Worm (Caenorhabditis elegans) whole organism, L2 larva: ENCODE measurements around the gene pkn-1.
A peak's percentile ranks its signal among the peaks of the same experiment; 100 is the strongest.

Experiments
- C34F6.9 ChIP-seq: fragments of 150-350 bp; optimal IDR thresholded peaks from 2 replicates; lab custom pipeline; 2014; ENCODE audit warnings: missing biosample characterization, missing genetic modification characterization
- F13H6.1 ChIP-seq: sonication (generic microtip); optimal IDR thresholded peaks from 2 replicates; lab custom pipeline; 2016; ENCODE audit warnings: missing genetic modification characterization, missing compliant biosample characterization
- Y55F3AM.14 ChIP-seq: fragments of 200-800 bp; sonication (Bioruptor generic); optimal IDR thresholded peaks from 2 replicates; lab custom pipeline; 2018; ENCODE audit warnings: mild to moderate bottlenecking, missing genetic modification characterization, missing compliant biosample characterization
- ZK546.5 ChIP-seq: sonication (generic microtip); optimal IDR thresholded peaks from 2 replicates; lab custom pipeline; 2017; ENCODE audit warnings: missing biosample characterization, missing genetic modification characterization
- aly-2 ChIP-seq: fragments of 150-350 bp; optimal IDR thresholded peaks from 2 replicates; lab custom pipeline; 2014; ENCODE audit warnings: missing biosample characterization, missing genetic modification characterization
- blmp-1 ChIP-seq: sonication (generic microtip); optimal IDR thresholded peaks from 2 replicates; lab custom pipeline; 2017; ENCODE audit warnings: missing genetic modification characterization, mild to moderate bottlenecking, missing compliant biosample characterization, antibody characterized with exemption, moderate library complexity; ENCODE audit not compliant: insufficient read depth
- ceh-16 ChIP-seq: fragments of 150-350 bp; optimal IDR thresholded peaks from 2 replicates; lab custom pipeline; 2014; ENCODE audit warnings: missing biosample characterization, missing genetic modification characterization
- ceh-82 ChIP-seq: fragments of 150-350 bp; optimal IDR thresholded peaks from 2 replicates; lab custom pipeline; 2014; ENCODE audit warnings: missing biosample characterization, missing genetic modification characterization
- crh-2 ChIP-seq: sonication (generic microtip); optimal IDR thresholded peaks from 2 replicates; lab custom pipeline; 2017; ENCODE audit warnings: missing biosample characterization, missing genetic modification characterization
- egl-27 ChIP-seq: sonication (generic microtip); optimal IDR thresholded peaks from 3 replicates; lab custom pipeline; 2017; ENCODE audit warnings: missing biosample characterization, missing genetic modification reagents, missing genetic modification characterization
- elt-1 ChIP-seq: fragments of 150-350 bp; optimal IDR thresholded peaks from 2 replicates; lab custom pipeline; 2014; ENCODE audit warnings: missing biosample characterization, missing genetic modification characterization
- elt-3 ChIP-seq: sonication (generic microtip); optimal IDR thresholded peaks from 2 replicates; lab custom pipeline; 2017; ENCODE audit warnings: missing biosample characterization, missing genetic modification characterization
- fos-1 ChIP-seq: fragments of 150-350 bp; optimal IDR thresholded peaks from 2 replicates; lab custom pipeline; 2014; ENCODE audit warnings: missing biosample characterization, missing genetic modification characterization
- lin-39 ChIP-seq: fragments of 150-350 bp; optimal IDR thresholded peaks from 2 replicates; lab custom pipeline; 2014; ENCODE audit warnings: missing biosample characterization, missing genetic modification reagents, missing genetic modification characterization
- lsy-2 ChIP-seq, 2 experiments: fragments of 150-350 bp in 1 of 2; sonication (generic microtip) in 1 of 2; optimal IDR thresholded peaks; 2 replicates each; lab custom pipeline; 2014 to 2017; ENCODE audit warnings: missing biosample characterization in 2 of 2, missing genetic modification characterization in 2 of 2
- mab-5 ChIP-seq: fragments of 150-350 bp; optimal IDR thresholded peaks from 2 replicates; lab custom pipeline; 2014; ENCODE audit warnings: missing biosample characterization, missing genetic modification characterization
- mdl-1 ChIP-seq, 2 experiments: fragments of 150-350 bp in 1 of 2; sonication (generic microtip) in 1 of 2; optimal IDR thresholded peaks; 2 replicates each; lab custom pipeline; 2017; ENCODE audit warnings: missing biosample characterization in 2 of 2, missing genetic modification characterization in 2 of 2
- nhr-10 ChIP-seq: sonication (generic microtip); optimal IDR thresholded peaks from 2 replicates; lab custom pipeline; 2017; ENCODE audit warnings: missing biosample characterization, missing genetic modification characterization
- nhr-11 ChIP-seq: fragments of 150-350 bp; optimal IDR thresholded peaks from 2 replicates; lab custom pipeline; 2014; ENCODE audit warnings: missing biosample characterization, missing genetic modification characterization
- nhr-129 ChIP-seq: fragments of 150-350 bp; optimal IDR thresholded peaks from 2 replicates; lab custom pipeline; 2014; ENCODE audit warnings: missing biosample characterization, missing genetic modification characterization
- nhr-23 ChIP-seq: fragments of 150-350 bp; optimal IDR thresholded peaks from 2 replicates; lab custom pipeline; 2014; ENCODE audit warnings: missing biosample characterization, missing genetic modification reagents, missing genetic modification characterization
- nhr-25 ChIP-seq: fragments of 150-350 bp; sonication (generic microtip); optimal IDR thresholded peaks from 3 replicates; lab custom pipeline; 2014; ENCODE audit warnings: missing biosample characterization, missing genetic modification characterization
- nhr-6 ChIP-seq: fragments of 150-350 bp; optimal IDR thresholded peaks from 2 replicates; lab custom pipeline; 2014; ENCODE audit warnings: missing biosample characterization, missing genetic modification characterization
- peb-1 ChIP-seq: fragments of 150-350 bp; optimal IDR thresholded peaks from 2 replicates; lab custom pipeline; 2014; ENCODE audit warnings: missing biosample characterization, missing genetic modification characterization
- sem-4 ChIP-seq: fragments of 150-350 bp; optimal IDR thresholded peaks from 2 replicates; lab custom pipeline; 2014; ENCODE audit warnings: missing biosample characterization, missing genetic modification reagents, missing genetic modification characterization
- skn-1 ChIP-seq: sonication (generic microtip); optimal IDR thresholded peaks from 2 replicates; lab custom pipeline; 2017; ENCODE audit warnings: missing biosample characterization, missing genetic modification characterization
- sma-9 ChIP-seq, 2 experiments: fragments of 150-350 bp in 1 of 2; sonication (generic microtip) in 1 of 2; optimal IDR thresholded peaks; 2 replicates each; lab custom pipeline; 2014 to 2016; ENCODE audit warnings: missing genetic modification characterization in 2 of 2, mild to moderate bottlenecking in 1 of 2, missing biosample characterization in 1 of 2, missing compliant biosample characterization in 1 of 2, missing genetic modification reagents in 1 of 2, moderate library complexity in 1 of 2
- snpc-4 ChIP-seq: fragments of 150-350 bp; optimal IDR thresholded peaks from 2 replicates; lab custom pipeline; 2014; ENCODE audit warnings: missing biosample characterization, missing genetic modification characterization
- unc-39 ChIP-seq: fragments of 150-350 bp; optimal IDR thresholded peaks from 2 replicates; lab custom pipeline; 2014; ENCODE audit warnings: missing biosample characterization, missing genetic modification characterization
- unc-55 ChIP-seq: fragments of 150-350 bp; sonication (generic microtip); optimal IDR thresholded peaks from 3 replicates; lab custom pipeline; 2014; ENCODE audit warnings: missing biosample characterization, missing genetic modification reagents, missing genetic modification characterization
- unc-62 ChIP-seq: fragments of 150-350 bp; optimal IDR thresholded peaks from 2 replicates; lab custom pipeline; 2014; ENCODE audit warnings: missing biosample characterization, missing genetic modification reagents, missing genetic modification characterization
- zag-1 ChIP-seq: fragments of 150-350 bp; optimal IDR thresholded peaks from 2 replicates; lab custom pipeline; 2014; ENCODE audit warnings: missing biosample characterization, missing genetic modification characterization
- ztf-1 ChIP-seq: fragments of 200-800 bp; sonication (Bioruptor generic); conservative IDR thresholded peaks from 2 replicates; pipeline ENCODE4 v1.3.6; 2022; ENCODE audit warnings: missing genetic modification characterization, missing compliant biosample characterization
- ztf-11 ChIP-seq: sonication (generic microtip); optimal IDR thresholded peaks from 2 replicates; lab custom pipeline; 2017; ENCODE audit warnings: missing biosample characterization, missing genetic modification characterization
- ztf-4 ChIP-seq: fragments of 150-350 bp; optimal IDR thresholded peaks from 2 replicates; lab custom pipeline; 2014; ENCODE audit warnings: missing biosample characterization, missing genetic modification characterization

Gene pkn-1

DNA sequence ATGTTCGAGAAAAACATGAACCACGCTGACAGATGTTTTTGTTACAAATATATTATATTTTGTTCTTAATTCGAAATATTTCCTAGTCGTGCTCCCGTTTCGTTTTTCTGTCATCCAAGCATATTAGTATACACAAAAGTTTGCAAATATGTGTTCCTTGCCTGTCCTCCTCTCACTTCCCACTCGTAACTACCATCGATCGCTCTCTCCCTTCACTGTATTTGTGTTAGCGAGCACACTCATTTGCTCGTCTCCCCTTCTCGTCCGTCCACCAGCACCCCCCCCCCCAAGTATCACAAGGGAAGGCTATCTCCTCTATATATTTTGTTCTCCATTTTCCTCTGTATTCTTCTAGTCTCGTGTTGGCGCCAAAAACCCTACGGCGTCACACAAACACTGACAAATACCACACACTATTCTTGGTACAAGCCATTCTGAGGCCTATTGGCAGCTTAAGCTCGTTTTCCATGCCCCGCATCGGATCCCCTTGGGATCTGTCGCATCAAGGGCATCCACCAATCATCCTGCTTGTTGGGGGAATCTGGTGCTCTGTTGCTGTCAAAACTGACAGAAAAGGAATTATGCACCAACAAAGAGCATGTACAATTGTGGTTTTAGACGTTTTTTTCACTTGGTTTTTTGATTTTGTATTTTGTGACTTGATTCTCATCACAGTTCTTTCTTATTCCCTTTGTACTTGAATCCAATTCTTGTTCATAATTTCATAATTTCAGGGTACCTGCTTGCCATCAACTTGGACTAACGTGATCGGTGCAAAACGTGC is at the start of gene pkn-1:
Gene pkn-1, plus strand, starts transcription at position 734 of the 784 bp plus-strand sequence.
- peak; percentile 25 for TF ChIP-seq mab-5
- TF ChIP-seq Y55F3AM.14 (GFP tag; lab: Kevin White, UChicago): no peak
- TF ChIP-seq peb-1 (tag; lab: Kevin White, UChicago): no peak
- TF ChIP-seq, all 48 proteins: peak for 1

DNA sequence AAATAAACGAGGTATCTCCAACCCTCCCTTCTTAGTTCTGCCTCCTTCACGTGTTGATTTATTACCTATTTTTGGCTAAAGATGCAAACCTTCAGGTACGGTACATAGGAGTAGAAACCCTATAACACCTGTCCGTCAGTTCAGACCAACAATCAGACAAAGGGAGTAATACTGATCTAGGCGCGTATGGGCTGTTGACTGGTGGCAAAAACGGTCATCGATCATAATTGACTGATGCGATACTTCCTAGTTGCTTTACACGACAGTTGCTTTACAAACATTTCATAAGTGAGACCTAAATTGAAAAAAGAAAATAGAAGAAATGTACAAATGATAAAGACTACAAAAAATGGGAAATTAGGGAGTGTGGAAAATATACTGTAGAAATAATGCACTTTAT is 46.9 kb upstream of the pkn-1 start:
- TF ChIP-seq zag-1 (tag; lab: Kevin White, UChicago) (no peak), crh-2 (tag; lab: Kevin White, UChicago) (no peak), lin-39 (no peak), nhr-25 (tag; lab: Kevin White, UChicago) (peak; percentile 42), nhr-23 (tag; lab: Kevin White, UChicago) (no peak), snpc-4 (tag; lab: Kevin White, UChicago) (no peak), F13H6.1 (no peak), sma-9 (GFP tag; optimal IDR thresholded peaks at IDR 0.05; lab: Kevin White, UChicago) (no peak), sma-9 (tag; optimal IDR thresholded peaks at IDR 0.05; lab: Kevin White, UChicago) (no peak)

DNA sequence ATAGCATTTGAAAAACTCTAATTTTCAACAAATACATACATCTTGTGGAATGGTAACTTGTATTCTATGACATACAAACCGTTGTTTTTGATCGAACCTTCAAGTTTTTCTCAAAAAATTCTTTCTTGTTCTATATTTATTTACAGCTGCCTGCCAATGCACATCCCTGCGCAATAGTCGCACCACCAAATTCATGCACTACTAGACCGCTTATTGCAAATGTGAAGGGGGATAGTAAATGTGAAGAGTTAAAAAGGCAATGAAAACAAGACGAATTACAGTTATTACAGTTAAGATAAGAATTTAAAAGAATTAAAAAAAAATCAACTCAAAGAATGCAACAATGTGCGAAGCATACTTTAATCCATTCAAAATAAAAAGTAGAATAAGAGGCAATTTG is 43.2 kb upstream of the pkn-1 start:
- TF ChIP-seq ceh-16 (tag; lab: Kevin White, UChicago) (no peak), sem-4 (no peak), elt-1 (tag; lab: Kevin White, UChicago) (no peak), nhr-23 (tag; lab: Kevin White, UChicago) (no peak), ztf-11 (tag; lab: Kevin White, UChicago) (no peak)
- TF ChIP-seq, all 48 proteins: peak for 0

DNA sequence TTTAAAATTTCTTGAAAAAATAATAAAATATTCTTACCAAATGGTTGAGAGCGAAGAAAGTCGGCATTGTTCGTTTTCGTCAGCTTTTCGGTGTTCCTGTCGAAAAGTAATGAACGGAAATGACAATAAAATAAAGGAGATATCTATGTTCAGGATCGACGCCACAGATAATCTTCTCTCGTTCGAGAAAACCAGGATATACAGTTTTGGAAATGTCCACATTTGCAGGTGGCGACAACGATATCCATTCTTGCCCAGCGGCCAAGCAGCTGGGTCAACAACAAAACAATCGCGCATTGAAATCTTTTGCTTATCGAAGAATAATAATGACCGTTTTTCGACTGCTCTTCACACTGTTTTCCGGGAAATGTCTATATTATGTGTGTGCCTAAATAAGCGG is 41.4 kb upstream of the pkn-1 start, which contains the start of gene R07E3.7:
Gene R07E3.7, minus strand, starts transcription at position 101 of the 400 bp plus-strand sequence.
- TF ChIP-seq unc-62 (GFP tag; lab: Kevin White, UChicago) (no peak), Y55F3AM.14 (GFP tag; lab: Kevin White, UChicago) (no peak)

- no peak for TF ChIP-seq nhr-129 (tag; lab: Kevin White, UChicago)
- TF ChIP-seq C34F6.9 (tag; lab: Kevin White, UChicago): no peak
- no peak for TF ChIP-seq zag-1 (tag; lab: Kevin White, UChicago)
Observed at ce11 chrX:10358083-10358482, 39.0 kb upstream of the pkn-1 start, which contains the start of gene efhc-1. efhc-1 (plus strand) TSS chrX:10358383.

ce11 chrX:10372556-10372955 is 24.5 kb upstream of the pkn-1 start, which contains the start of gene Y49A10A.2:
Y49A10A.2 (minus strand) TSS chrX:10372664.
- TF ChIP-seq egl-27: no peak
- peak; percentile 31 for TF ChIP-seq peb-1 (tag; lab: Kevin White, UChicago)
- peak; percentile 38 for TF ChIP-seq C34F6.9 (tag; lab: Kevin White, UChicago)
- no peak for TF ChIP-seq aly-2 (tag; lab: Kevin White, UChicago)
- TF ChIP-seq F13H6.1: peak; percentile 40
- TF ChIP-seq sma-9 (GFP tag; optimal IDR thresholded peaks at IDR 0.05; lab: Kevin White, UChicago): peak; percentile 21
- TF ChIP-seq sma-9 (tag; optimal IDR thresholded peaks at IDR 0.05; lab: Kevin White, UChicago): no peak
- TF ChIP-seq nhr-11: no peak
- TF ChIP-seq nhr-10 (tag; lab: Kevin White, UChicago): no peak
- peak; percentile 52 for TF ChIP-seq unc-55
- no peak for TF ChIP-seq unc-62 (GFP tag; lab: Kevin White, UChicago)
- no peak for TF ChIP-seq unc-39
- no peak for TF ChIP-seq skn-1 (tag; lab: Kevin White, UChicago)
- no peak for TF ChIP-seq ztf-1

DNA sequence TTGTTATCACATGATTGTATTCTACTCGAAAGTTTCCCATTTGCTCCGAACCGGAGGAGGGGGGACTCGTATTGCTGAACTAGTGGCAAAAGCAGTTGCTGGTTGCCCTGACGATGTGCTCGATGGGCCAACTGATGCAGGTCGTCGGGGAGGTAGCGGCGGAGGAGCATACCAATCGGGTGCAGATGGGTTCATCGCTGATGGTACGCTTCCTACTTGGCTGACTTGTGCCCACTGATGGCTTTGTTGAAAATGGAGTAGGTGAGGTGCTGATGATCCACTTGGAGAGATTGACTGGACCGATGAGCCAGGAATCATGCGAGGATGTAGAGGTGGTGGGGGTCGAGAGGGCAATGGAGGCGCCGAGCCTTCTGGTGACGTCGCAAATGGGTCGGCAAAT is 23.5 kb upstream of the pkn-1 start:
- TF ChIP-seq F13H6.1 (no peak), ceh-82 (tag; lab: Kevin White, UChicago) (no peak), mdl-1 (tag; optimal IDR thresholded peaks at IDR 0.05; lab: Kevin White, UChicago) (no peak), lsy-2 (tag; optimal IDR thresholded peaks at IDR 0.05; lab: Kevin White, UChicago) (no peak), elt-3 (no peak), skn-1 (tag; lab: Kevin White, UChicago) (no peak), ztf-4 (tag; lab: Kevin White, UChicago) (no peak), nhr-11 (no peak), peb-1 (tag; lab: Kevin White, UChicago) (no peak), sma-9 (GFP tag; optimal IDR thresholded peaks at IDR 0.05; lab: Kevin White, UChicago) (no peak), sma-9 (tag; optimal IDR thresholded peaks at IDR 0.05; lab: Kevin White, UChicago) (no peak), sem-4 (no peak), blmp-1 (no peak), nhr-129 (tag; lab: Kevin White, UChicago) (no peak), ztf-11 (tag; lab: Kevin White, UChicago) (no peak), ZK546.5 (tag; lab: Kevin White, UChicago) (no peak), nhr-6 (tag; lab: Kevin White, UChicago) (no peak), Y55F3AM.14 (GFP tag; lab: Kevin White, UChicago) (no peak), fos-1 (no peak)
- TF ChIP-seq, all 48 proteins: peak for 0
